Worm (Caenorhabditis elegans): ENCODE results near the gene set-22.
A peak's percentile ranks its signal among the peaks of the same experiment; 100 is the strongest.

ce11 chrV:10468190-10468589, 31.5 kb downstream of the set-22 start, which contains the start of gene egl-9:
- no peak for TF ChIP-seq nhr-11 (tag; optimal IDR thresholded peaks at IDR 0.05)
- no peak for TF ChIP-seq ceh-82 (tag; optimal IDR thresholded peaks at IDR 0.05)
- peak; percentile 61 for TF ChIP-seq pqm-1 (tag; optimal IDR thresholded peaks at IDR 0.05)
- no peak for TF ChIP-seq ceh-9 (tag; optimal IDR thresholded peaks at IDR 0.05)
- no peak for TF ChIP-seq hmg-11 (tag; optimal IDR thresholded peaks at IDR 0.05)
- TF ChIP-seq lin-39 (tag; optimal IDR thresholded peaks at IDR 0.05), result no peak
- TF ChIP-seq unc-62 (GFP tag; optimal IDR thresholded peaks at IDR 0.05), result no peak
- no peak for TF ChIP-seq nhr-77 (tag; optimal IDR thresholded peaks at IDR 0.05)
- no peak for TF ChIP-seq unc-39 (tag; optimal IDR thresholded peaks at IDR 0.05)
- TF ChIP-seq pha-4 (tag; optimal IDR thresholded peaks at IDR 0.05), result peak; percentile 70

Data from whole organism, L3 larva.